Worm (Caenorhabditis elegans): Measurements from ENCODE around the gene cnt-2.

DNA sequence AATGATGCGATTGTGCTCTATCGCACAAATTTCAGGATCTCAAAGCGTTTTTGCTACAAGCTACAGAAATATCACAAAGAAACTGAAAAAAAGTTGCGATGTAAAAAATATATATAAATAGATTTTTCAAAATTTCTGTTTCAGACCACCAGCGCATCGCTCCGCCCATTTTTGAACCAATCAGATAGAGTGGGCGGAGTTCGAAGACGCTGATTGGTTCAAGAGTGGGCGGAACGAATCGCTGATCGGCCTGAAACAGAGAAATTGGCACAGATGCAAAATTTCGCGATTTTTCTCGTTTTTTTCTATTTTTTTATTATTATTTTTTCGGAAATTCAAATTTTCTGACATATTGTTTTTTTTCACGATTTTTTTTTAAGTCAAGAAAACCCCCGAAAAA is 48.0 kb downstream of the cnt-2 start:
- TF ChIP-seq mab-5 (tag; optimal IDR thresholded peaks at IDR 0.05) (no peak), lin-13 (GFP tag; optimal IDR thresholded peaks at IDR 0.05) (no peak), ama-1 (optimal IDR thresholded peaks at IDR 0.05) (no peak), elt-3 (tag; optimal IDR thresholded peaks at IDR 0.05) (no peak), egl-27 (tag; optimal IDR thresholded peaks at IDR 0.05) (no peak), fos-1 (tag; optimal IDR thresholded peaks at IDR 0.05) (no peak), mdl-1 (tag; optimal IDR thresholded peaks at IDR 0.05) (no peak), ZK546.5 (tag; optimal IDR thresholded peaks at IDR 0.05) (no peak), ztf-1 (GFP tag; conservative IDR thresholded peaks at IDR 0.05) (no peak)

All from whole organism, L2 larva.